Worm (Caenorhabditis elegans): ENCODE measurements around the gene twk-40.
A peak's percentile ranks its signal among the peaks of the same experiment; 100 is the strongest.

twk-40 gene

DNA sequence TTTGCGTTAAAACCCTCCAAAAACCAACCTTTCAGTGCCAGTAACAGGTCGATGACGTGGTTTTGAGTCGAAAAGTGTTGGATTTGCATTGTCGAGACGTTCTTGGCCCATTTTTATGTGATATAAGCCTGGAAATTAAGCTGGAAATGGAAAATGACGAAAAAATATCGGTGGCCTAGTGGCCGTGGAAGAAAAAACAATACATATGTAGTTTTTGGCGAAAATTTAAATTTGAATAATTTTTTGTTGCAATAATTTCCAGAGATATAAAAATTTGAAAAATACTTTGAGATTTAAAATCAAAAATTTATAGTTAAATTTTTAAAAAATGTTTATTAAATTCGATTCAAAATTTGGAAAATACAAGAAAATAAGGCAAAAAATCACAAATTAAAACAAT, 52.9 kb downstream of the twk-40 start, which contains the start of gene ciao-2B (continued):
- TF ChIP-seq pag-3 (tag; optimal IDR thresholded peaks at IDR 0.05; ENCODE audit: borderline replicate concordance, insufficient read depth) = no peak
- no peak for TF ChIP-seq fos-1 (tag; optimal IDR thresholded peaks at IDR 0.05)
- no peak for TF ChIP-seq aly-2 (tag; optimal IDR thresholded peaks at IDR 0.05)
- TF ChIP-seq lir-3 (tag; optimal IDR thresholded peaks at IDR 0.05; ENCODE audit: poor library complexity) = peak; percentile 76
- no peak for TF ChIP-seq C34B4.2 (tag; optimal IDR thresholded peaks at IDR 0.05)
- TF ChIP-seq nhr-90 (tag; optimal IDR thresholded peaks at IDR 0.05; ENCODE audit: poor library complexity) = peak; percentile 62
- no peak for TF ChIP-seq fkh-8 (tag; optimal IDR thresholded peaks at IDR 0.05)
- no peak for TF ChIP-seq zag-1 (tag; optimal IDR thresholded peaks at IDR 0.05)
- TF ChIP-seq blmp-1 (tag; optimal IDR thresholded peaks at IDR 0.05) = no peak
- peak; percentile 29 for TF ChIP-seq snu-23 (GFP tag; optimal IDR thresholded peaks at IDR 0.05)
- no peak for TF ChIP-seq hlh-17 (GFP tag; optimal IDR thresholded peaks at IDR 0.05; ENCODE audit: borderline replicate concordance)
- TF ChIP-seq elt-2 (tag; optimal IDR thresholded peaks at IDR 0.05) = no peak
- TF ChIP-seq ceh-90 (tag; optimal IDR thresholded peaks at IDR 0.05) = peak; percentile 83
- TF ChIP-seq unc-130 (tag; optimal IDR thresholded peaks at IDR 0.05) = no peak
- TF ChIP-seq isw-1 (GFP tag; IDR thresholded peaks at IDR 0.05) = 0 out of 2 replicates have a peak, but pooled peaks have one; percentile 22
- no peak for TF ChIP-seq ces-1 (GFP tag; optimal IDR thresholded peaks at IDR 0.05)
- peak; percentile 15 for TF ChIP-seq egl-13 (tag; optimal IDR thresholded peaks at IDR 0.05)
- TF ChIP-seq ceh-88 (GFP tag; IDR thresholded peaks at IDR 0.05) = no peak
- peak; percentile 55 for TF ChIP-seq irx-1 (tag; optimal IDR thresholded peaks at IDR 0.05)
- TF ChIP-seq mep-1 (tag; optimal IDR thresholded peaks at IDR 0.05) = peak; percentile 0
- TF ChIP-seq ceh-82 (tag; optimal IDR thresholded peaks at IDR 0.05) = peak in 1 of 3 experiments; percentile 35
- TF ChIP-seq lsy-2 (tag; optimal IDR thresholded peaks at IDR 0.05) = peak; percentile 38 to 71
- TF ChIP-seq C04F5.9 (tag; optimal IDR thresholded peaks at IDR 0.05) = no peak
- no peak for TF ChIP-seq mdl-1 (tag; optimal IDR thresholded peaks at IDR 0.05)
- no peak for TF ChIP-seq zip-4 (GFP tag; optimal IDR thresholded peaks at IDR 0.05)
- TF ChIP-seq skn-1 (tag; optimal IDR thresholded peaks at IDR 0.05) = peak; percentile 19
- TF ChIP-seq dpl-1 (GFP tag; optimal IDR thresholded peaks at IDR 0.05) = peak; percentile 79 to 89 (median 87)
- peak; percentile 87 to 93 for TF ChIP-seq lin-35 (GFP tag; optimal IDR thresholded peaks at IDR 0.05)
- TF ChIP-seq xbp-1 (tag; optimal IDR thresholded peaks at IDR 0.05) = peak; percentile 19
- TF ChIP-seq nhr-47 (tag; optimal IDR thresholded peaks at IDR 0.05) = peak; percentile 70
- TF ChIP-seq hpl-2 (GFP tag; optimal IDR thresholded peaks at IDR 0.05) = no peak
- no peak for TF ChIP-seq sptf-1 (tag; optimal IDR thresholded peaks at IDR 0.05)

ce11 chrIII:13436843-13437242, 55.4 kb downstream of the twk-40 start, which contains the start of gene F45G2.9:
TSS of gene F45G2.9 (minus strand) at chrIII:13436943.
- TF ChIP-seq unc-62 (GFP tag; optimal IDR thresholded peaks at IDR 0.05) (no peak), ama-1 (optimal IDR thresholded peaks at IDR 0.05) (no peak), nhr-47 (tag; optimal IDR thresholded peaks at IDR 0.05) (no peak), dpl-1 (GFP tag; optimal IDR thresholded peaks at IDR 0.05) (no peak), blmp-1 (tag; optimal IDR thresholded peaks at IDR 0.05) (no peak), snpc-4 (tag; optimal IDR thresholded peaks at IDR 0.05) (no peak), jun-1 (tag; optimal IDR thresholded peaks at IDR 0.05) (no peak), mef-2 (tag; optimal IDR thresholded peaks at IDR 0.05) (no peak), nhr-76 (tag; optimal IDR thresholded peaks at IDR 0.05) (no peak), C16A3.4 (tag; optimal IDR thresholded peaks at IDR 0.05) (no peak), efl-3 (GFP tag; optimal IDR thresholded peaks at IDR 0.05) (no peak), C04F5.9 (tag; optimal IDR thresholded peaks at IDR 0.05) (no peak), egl-27 (tag; optimal IDR thresholded peaks at IDR 0.05) (no peak), mab-9 (GFP tag; IDR thresholded peaks at IDR 0.05) (no peak), unc-30 (tag; optimal IDR thresholded peaks at IDR 0.05) (no peak), nhr-28 (tag; optimal IDR thresholded peaks at IDR 0.05) (no peak)

Data from whole organism, L1 larva.